Worm (Caenorhabditis elegans) whole organism, young adult: Measurements from ENCODE around the gene spt-5.

Experiments used
- C06A6.2 ChIP-seq: fragments of 200-800 bp; sonication (Bioruptor generic); conservative IDR thresholded peaks from 2 replicates; pipeline ENCODE4 v1.3.6; 2022; ENCODE audit warnings: missing genetic modification characterization, missing compliant biosample characterization
- F22D6.2 ChIP-seq: sonication (generic microtip); optimal IDR thresholded peaks from 2 replicates; lab custom pipeline; 2016; ENCODE audit warnings: mild to moderate bottlenecking, missing genetic modification characterization, missing compliant biosample characterization
- F33H1.4 ChIP-seq: fragments of 200-800 bp; sonication (Bioruptor generic); IDR thresholded peaks from 2 replicates; pipeline ENCODE4 v1.3.6; 2022; ENCODE audit warnings: missing genetic modification reagents, missing genetic modification characterization, missing compliant biosample characterization
- F39B2.1 ChIP-seq: fragments of 200-800 bp; sonication (Bioruptor generic); IDR thresholded peaks from 2 replicates; pipeline ENCODE4 v1.3.6; 2022; ENCODE audit warnings: missing genetic modification reagents, missing genetic modification characterization, missing compliant biosample characterization
- F55B11.4 ChIP-seq: sonication (generic microtip); optimal IDR thresholded peaks from 2 replicates; lab custom pipeline; 2016; ENCODE audit warnings: missing compliant biosample characterization, missing genetic modification characterization, borderline replicate concordance; ENCODE audit not compliant: insufficient read depth
- F57A8.1 ChIP-seq: fragments of 200-800 bp; sonication (Bioruptor generic); optimal IDR thresholded peaks from 2 replicates; lab custom pipeline; 2018; ENCODE audit warnings: mild to moderate bottlenecking, missing genetic modification characterization, moderate library complexity, missing compliant biosample characterization
- K11D2.4 ChIP-seq: fragments of 200-800 bp; sonication (Bioruptor generic); IDR thresholded peaks from 2 replicates; pipeline ENCODE4 v1.3.6; 2022; ENCODE audit warnings: missing genetic modification reagents, missing genetic modification characterization, missing compliant biosample characterization
- ama-1 ChIP-seq, 3 experiments: fragments of 150-350 bp in 1 of 3; sonication (generic microtip) in 2 of 3; optimal IDR thresholded peaks; 2 replicates each; lab custom pipeline; 2014 to 2018; ENCODE audit warnings: missing biosample characterization in 2 of 3, missing genetic modification characterization in 2 of 3, missing genetic modification reagents in 2 of 3
- attf-5 ChIP-seq: fragments of 200-800 bp; sonication (Bioruptor generic); optimal IDR thresholded peaks from 2 replicates; lab custom pipeline; 2018; ENCODE audit warnings: mild to moderate bottlenecking, missing genetic modification characterization, missing compliant biosample characterization
- ccch-3 ChIP-seq: fragments of 200-800 bp; sonication (Bioruptor generic); optimal IDR thresholded peaks from 2 replicates; lab custom pipeline; 2018; ENCODE audit warnings: mild to moderate bottlenecking, missing genetic modification characterization, missing compliant biosample characterization
- cebp-1 ChIP-seq, 2 experiments: fragments of 200-800 bp in 1 of 2; sonication (Bioruptor generic) in 1 of 2; sonication (generic microtip) in 1 of 2; IDR thresholded peaks in 1 of 2; optimal IDR thresholded peaks in 1 of 2; 2 replicates each; pipeline versions ENCODE4 v1.3.6 to Lab custom; 2017 to 2022; ENCODE audit warnings: missing compliant biosample characterization in 2 of 2, missing genetic modification characterization in 2 of 2, mild to moderate bottlenecking in 1 of 2, missing genetic modification reagents in 1 of 2, moderate library complexity in 1 of 2
- ceh-91 ChIP-seq: fragments of 200-800 bp; sonication (Bioruptor generic); IDR thresholded peaks from 2 replicates; pipeline ENCODE4 v1.3.6; 2022; ENCODE audit warnings: missing genetic modification reagents, missing genetic modification characterization, missing compliant biosample characterization
- chd-7 ChIP-seq: sonication (generic microtip); optimal IDR thresholded peaks from 2 replicates; lab custom pipeline; 2016; ENCODE audit warnings: mild to moderate bottlenecking, missing genetic modification characterization, moderate library complexity, missing compliant biosample characterization
- efl-1 ChIP-seq: fragments of 150-350 bp; optimal IDR thresholded peaks from 2 replicates; lab custom pipeline; 2014; ENCODE audit warnings: missing biosample characterization, missing genetic modification reagents, missing genetic modification characterization
- egl-44 ChIP-seq: fragments of 200-800 bp; sonication (Bioruptor generic); IDR thresholded peaks from 2 replicates; pipeline ENCODE4 v1.3.6; 2022; ENCODE audit warnings: missing genetic modification reagents, missing genetic modification characterization, missing compliant biosample characterization
- hmg-1.2 ChIP-seq: fragments of 200-800 bp; sonication (Bioruptor generic); IDR thresholded peaks from 2 replicates; pipeline ENCODE4 v1.3.6; 2022; ENCODE audit warnings: missing genetic modification reagents, missing genetic modification characterization, missing compliant biosample characterization
- let-607 ChIP-seq, 2 experiments: fragments of 200-800 bp in 1 of 2; sonication (Bioruptor generic) in 1 of 2; sonication (generic microtip) in 1 of 2; optimal IDR thresholded peaks; 2 replicates each; lab custom pipeline; 2016 to 2018; ENCODE audit warnings: mild to moderate bottlenecking in 2 of 2, missing compliant biosample characterization in 2 of 2, missing genetic modification characterization in 2 of 2, moderate library complexity in 2 of 2, missing genotype in 1 of 2
- lin-26 ChIP-seq: fragments of 200-800 bp; sonication (Bioruptor generic); IDR thresholded peaks from 2 replicates; pipeline ENCODE4 v1.3.6; 2022; ENCODE audit warnings: missing genetic modification reagents, missing genetic modification characterization, missing compliant biosample characterization
- lin-35 ChIP-seq, 3 experiments: fragments of 150-350 bp in 2 of 3; sonication (generic microtip) in 1 of 3; optimal IDR thresholded peaks; 2 replicates each; lab custom pipeline; 2014 to 2018; ENCODE audit warnings: missing biosample characterization in 3 of 3, missing genetic modification characterization in 3 of 3, missing genetic modification reagents in 3 of 3
- lin-54 ChIP-seq: fragments of 200-800 bp; sonication (Bioruptor generic); optimal IDR thresholded peaks from 2 replicates; lab custom pipeline; 2018; ENCODE audit warnings: mild to moderate bottlenecking, missing genetic modification characterization, missing compliant biosample characterization
- lsl-1 ChIP-seq: fragments of 200-800 bp; sonication (Bioruptor generic); optimal IDR thresholded peaks from 2 replicates; lab custom pipeline; 2018; ENCODE audit warnings: mild to moderate bottlenecking, missing genetic modification characterization, moderate library complexity, missing compliant biosample characterization
- madf-6 ChIP-seq: fragments of 200-800 bp; sonication (Bioruptor generic); IDR thresholded peaks from 2 replicates; pipeline ENCODE4 v1.3.6; 2022; ENCODE audit warnings: missing genetic modification reagents, missing genetic modification characterization, missing compliant biosample characterization
- mcd-1 ChIP-seq: fragments of 200-800 bp; sonication (Bioruptor generic); IDR thresholded peaks from 2 replicates; pipeline ENCODE4 v1.3.6; 2022; ENCODE audit warnings: missing genetic modification reagents, missing genetic modification characterization, missing compliant biosample characterization
- mel-28 ChIP-seq: sonication (generic microtip); optimal IDR thresholded peaks from 2 replicates; lab custom pipeline; 2016; ENCODE audit warnings: borderline replicate concordance, mild to moderate bottlenecking, missing genetic modification characterization, missing compliant biosample characterization
- pha-4 ChIP-seq: fragments of 150-350 bp; sonication (generic microtip); optimal IDR thresholded peaks from 2 replicates; lab custom pipeline; 2014; ENCODE audit warnings: missing biosample characterization, missing genetic modification reagents, missing genetic modification characterization
- tbx-9 ChIP-seq: sonication (generic microtip); optimal IDR thresholded peaks from 2 replicates; lab custom pipeline; 2016; ENCODE audit warnings: borderline replicate concordance, missing genetic modification characterization, inconsistent platforms, missing compliant biosample characterization
- ztf-25 ChIP-seq: fragments of 200-800 bp; sonication (Bioruptor generic); IDR thresholded peaks from 2 replicates; pipeline ENCODE4 v1.3.6; 2022; ENCODE audit warnings: missing genetic modification reagents, missing genetic modification characterization, missing compliant biosample characterization

spt-5 gene

ce11 chrIV:12061229-12061628 is 9.9 kb downstream of the spt-5 start, which contains the start of gene K08E4.8 (continued):
- TF ChIP-seq lin-26 (GFP tag; lab: Robert Waterston, UW) (no peak), efl-1 (no peak), let-607 (tag; optimal IDR thresholded peaks at IDR 0.05; lab: Kevin White, UChicago) (no peak), C06A6.2 (no peak), lin-54 (no peak)

- TF ChIP-seq tbx-9 (tag; lab: Kevin White, UChicago) (no peak), F55B11.4 (tag; lab: Kevin White, UChicago) (no peak), pha-4 (tag; lab: Kevin White, UChicago) (no peak)
These were observed 17.3 kb downstream of the spt-5 start, which contains the start of gene bath-37 for ce11 chrIV:12068590-12068989. Gene bath-37, plus strand, starts transcription at chrIV:12068890.

DNA sequence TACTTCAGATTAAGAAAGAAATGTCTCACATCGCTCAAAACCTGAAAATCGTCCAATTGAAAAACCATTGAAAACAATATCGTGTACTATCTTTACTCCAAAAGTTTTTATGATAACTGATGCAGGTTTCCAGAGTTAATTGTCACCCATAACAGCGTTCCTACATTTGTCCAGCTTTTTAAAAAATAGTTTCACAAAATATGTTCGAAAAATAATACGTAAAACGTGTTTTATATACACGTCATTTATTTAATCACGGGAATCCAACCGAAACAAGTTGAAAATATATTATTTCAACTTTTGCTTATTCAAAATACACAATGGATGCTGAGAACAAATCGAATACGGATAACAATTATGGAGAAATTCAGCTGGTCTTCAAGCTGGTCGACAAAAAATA is 24.2 kb downstream of the spt-5 start, which contains the start of gene K08E4.7:
Gene K08E4.7 (plus strand): TSS at position 301 of the 400 bp plus-strand sequence.
- no peak for TF ChIP-seq mel-28 (tag; lab: Kevin White, UChicago)

ce11 chrIV:12078112-12078812 is 27.0 kb downstream of the spt-5 start, which contains the start of gene tmed-1:
Gene tmed-1, minus strand, starts transcription at chrIV:12078162.
- TF ChIP-seq chd-7 (no peak), F33H1.4 (GFP tag; lab: Robert Waterston, UW) (peak; percentile 62), madf-6 (peak; percentile 42; the same call in 1 of the 2 replicates), mcd-1 (GFP tag; lab: Robert Waterston, UW) (no peak), lsl-1 (GFP tag; lab: Kevin White, UChicago) (peak; percentile 66), ztf-25 (GFP tag; lab: Robert Waterston, UW) (no peak), ceh-91 (GFP tag; lab: Robert Waterston, UW) (0 out of 2 replicates have a peak, but pooled peaks have one; percentile 32)

- no peak for TF ChIP-seq K11D2.4 (GFP tag; lab: Robert Waterston, UW)
- peak in 1 of 3 experiments; percentile 21 for TF ChIP-seq lin-35 (GFP tag; optimal IDR thresholded peaks at IDR 0.05; lab: Kevin White, UChicago)
- peak; percentile 61 for TF ChIP-seq attf-5
- TF ChIP-seq lin-54: peak; percentile 26
- TF ChIP-seq mcd-1 (GFP tag; lab: Robert Waterston, UW): peak; percentile 71
- no peak for TF ChIP-seq F39B2.1
These were observed 27.7 kb downstream of the spt-5 start, which contains the start of gene lex-1 for ce11 chrIV:12078907-12079523. Gene lex-1, plus strand, starts transcription at chrIV:12079473.

- TF ChIP-seq mel-28 (tag; lab: Kevin White, UChicago): no peak
- TF ChIP-seq lsl-1 (GFP tag; lab: Kevin White, UChicago): no peak
- no peak for TF ChIP-seq ama-1 (optimal IDR thresholded peaks at IDR 0.05; lab: Kevin White, UChicago)
- TF ChIP-seq ama-1 (GFP tag; optimal IDR thresholded peaks at IDR 0.05; lab: Kevin White, UChicago): no peak
- no peak for TF ChIP-seq ccch-3 (GFP tag; lab: Kevin White, UChicago)
- TF ChIP-seq cebp-1 (GFP tag; IDR thresholded peaks at IDR 0.05; lab: Robert Waterston, UW): no peak
- no peak for TF ChIP-seq cebp-1 (tag; optimal IDR thresholded peaks at IDR 0.05; lab: Kevin White, UChicago)
- no peak for TF ChIP-seq hmg-1.2 (GFP tag; lab: Robert Waterston, UW)
- TF ChIP-seq F57A8.1 (GFP tag; lab: Kevin White, UChicago): no peak
- no peak for TF ChIP-seq attf-5
- no peak for TF ChIP-seq F22D6.2 (tag; lab: Kevin White, UChicago)
- TF ChIP-seq lin-54: no peak
- TF ChIP-seq egl-44 (GFP tag; lab: Robert Waterston, UW): no peak
- TF ChIP-seq, all 124 proteins: peak for 0
These were observed 29.5 kb downstream of the spt-5 start for ce11 chrIV:12080807-12081206.
